Worm (Caenorhabditis elegans): ENCODE data around the gene R102.3.

Gene R102.3

ce11 chrIV:10738328-10738727 lies 49.0 kb downstream of the R102.3 start, which contains the start of gene ssp-34:
TSS of gene ssp-34 (minus strand) at chrIV:10738602.
- TF ChIP-seq fkh-6 (tag; optimal IDR thresholded peaks at IDR 0.05) (no peak), nhr-232 (tag; optimal IDR thresholded peaks at IDR 0.05) (no peak), K02D7.2 (tag; optimal IDR thresholded peaks at IDR 0.05) (no peak), ceh-34 (tag; optimal IDR thresholded peaks at IDR 0.05) (no peak), lim-6 (tag; optimal IDR thresholded peaks at IDR 0.05) (no peak), ceh-24 (tag; optimal IDR thresholded peaks at IDR 0.05) (no peak)

Measured in whole organism, late embryonic.